Worm (Caenorhabditis elegans) whole organism, late embryonic: ENCODE data around the gene srd-58.
A peak's percentile ranks its signal among the peaks of the same experiment; 100 is the strongest.

ENCODE experiments used
- C08G9.2 ChIP-seq: sonication (generic microtip); optimal IDR thresholded peaks from 2 replicates; lab custom pipeline; 2016; ENCODE audit warnings: mild to moderate bottlenecking, missing genetic modification characterization, moderate library complexity, missing compliant biosample characterization
- C38D4.7 ChIP-seq: fragments of 200-800 bp; sonication (Bioruptor generic); optimal IDR thresholded peaks from 2 replicates; lab custom pipeline; 2018; ENCODE audit warnings: mild to moderate bottlenecking, missing genetic modification characterization, moderate library complexity, missing compliant biosample characterization
- K09A11.1 ChIP-seq: sonication (generic microtip); optimal IDR thresholded peaks from 2 replicates; lab custom pipeline; 2017; ENCODE audit warnings: antibody characterized with exemption, mild to moderate bottlenecking, missing genetic modification characterization, missing compliant biosample characterization; ENCODE audit not compliant: insufficient read depth
- T23F11.4 ChIP-seq: fragments of 200-800 bp; sonication (Bioruptor generic); optimal IDR thresholded peaks from 2 replicates; lab custom pipeline; 2018; ENCODE audit warnings: mild to moderate bottlenecking, missing genetic modification characterization, missing compliant biosample characterization
- ahr-1 ChIP-seq: sonication (generic microtip); optimal IDR thresholded peaks from 2 replicates; lab custom pipeline; 2016; ENCODE audit warnings: missing genetic modification characterization, missing compliant biosample characterization
- ama-1 ChIP-seq: fragments of 150-350 bp; optimal IDR thresholded peaks from 2 replicates; lab custom pipeline; 2014
- ceh-18 ChIP-seq: sonication (generic microtip); optimal IDR thresholded peaks from 2 replicates; lab custom pipeline; 2016; ENCODE audit warnings: missing genetic modification characterization, missing compliant biosample characterization
- ceh-22 ChIP-seq: sonication (generic microtip); optimal IDR thresholded peaks from 2 replicates; lab custom pipeline; 2017; ENCODE audit warnings: missing biosample characterization, missing genetic modification characterization
- ceh-24 ChIP-seq: sonication (generic microtip); optimal IDR thresholded peaks from 2 replicates; lab custom pipeline; 2016; ENCODE audit warnings: mild to moderate bottlenecking, missing genetic modification characterization, missing compliant biosample characterization
- ceh-30 ChIP-seq: fragments of 150-350 bp; optimal IDR thresholded peaks from 2 replicates; lab custom pipeline; 2014; ENCODE audit warnings: missing biosample characterization, missing genetic modification characterization
- ceh-31 ChIP-seq: sonication (generic microtip); optimal IDR thresholded peaks from 2 replicates; lab custom pipeline; 2016; ENCODE audit warnings: missing genetic modification characterization, missing compliant biosample characterization
- ceh-34 ChIP-seq: sonication (generic microtip); optimal IDR thresholded peaks from 2 replicates; lab custom pipeline; 2016; ENCODE audit warnings: mild to moderate bottlenecking, missing genetic modification characterization, missing compliant biosample characterization
- ceh-45 ChIP-seq: fragments of 200-800 bp; sonication (Bioruptor generic); IDR thresholded peaks from 2 replicates; pipeline ENCODE4 v1.3.6; 2022; ENCODE audit warnings: missing genetic modification reagents, missing genetic modification characterization, missing compliant biosample characterization
- ceh-48 ChIP-seq: sonication (generic microtip); optimal IDR thresholded peaks from 2 replicates; lab custom pipeline; 2016; ENCODE audit warnings: missing genetic modification characterization, inconsistent platforms, missing compliant biosample characterization
- ceh-6 ChIP-seq: fragments of 200-800 bp; sonication (Bioruptor generic); optimal IDR thresholded peaks from 2 replicates; lab custom pipeline; 2018; ENCODE audit warnings: mild to moderate bottlenecking, missing genetic modification characterization, missing compliant biosample characterization
- ceh-9 ChIP-seq: sonication (generic microtip); optimal IDR thresholded peaks from 2 replicates; lab custom pipeline; 2016; ENCODE audit warnings: mild to moderate bottlenecking, missing genetic modification characterization, inconsistent platforms, missing compliant biosample characterization
- che-1 ChIP-seq: sonication (generic microtip); optimal IDR thresholded peaks from 2 replicates; lab custom pipeline; 2016; ENCODE audit warnings: mild to moderate bottlenecking, missing genetic modification characterization, missing compliant biosample characterization
- dve-1 ChIP-seq: sonication (generic microtip); optimal IDR thresholded peaks from 2 replicates; lab custom pipeline; 2017; ENCODE audit warnings: antibody characterized with exemption, mild to moderate bottlenecking, missing genetic modification characterization, missing compliant biosample characterization
- elt-2 ChIP-seq: sonication (generic microtip); optimal IDR thresholded peaks from 2 replicates; lab custom pipeline; 2016; ENCODE audit warnings: missing genetic modification reagents, missing genetic modification characterization, missing compliant biosample characterization
- elt-4 ChIP-seq: sonication (generic microtip); optimal IDR thresholded peaks from 2 replicates; lab custom pipeline; 2016; ENCODE audit warnings: missing genetic modification characterization, missing compliant biosample characterization
- ets-4 ChIP-seq: sonication (generic microtip); optimal IDR thresholded peaks from 2 replicates; lab custom pipeline; 2016; ENCODE audit warnings: missing genetic modification characterization, missing compliant biosample characterization
- eyg-1 ChIP-seq: sonication (generic microtip); optimal IDR thresholded peaks from 2 replicates; lab custom pipeline; 2016; ENCODE audit warnings: missing genotype, missing genetic modification characterization, missing compliant biosample characterization
- fax-1 ChIP-seq: sonication (generic microtip); optimal IDR thresholded peaks from 2 replicates; lab custom pipeline; 2016; ENCODE audit warnings: missing genotype, missing genetic modification characterization, missing compliant biosample characterization
- fkh-10 ChIP-seq: fragments of 150-350 bp; optimal IDR thresholded peaks from 2 replicates; lab custom pipeline; 2014; ENCODE audit warnings: missing biosample characterization, missing genetic modification reagents, missing genetic modification characterization
- fkh-6 ChIP-seq: sonication (generic microtip); optimal IDR thresholded peaks from 2 replicates; lab custom pipeline; 2016; ENCODE audit warnings: missing genetic modification characterization, missing compliant biosample characterization
- gmeb-2 ChIP-seq: sonication (generic microtip); optimal IDR thresholded peaks from 2 replicates; lab custom pipeline; 2016; ENCODE audit warnings: missing genetic modification characterization, inconsistent platforms, missing compliant biosample characterization
- hlh-13 ChIP-seq: fragments of 200-800 bp; sonication (Bioruptor generic); optimal IDR thresholded peaks from 2 replicates; lab custom pipeline; 2018; ENCODE audit warnings: mild to moderate bottlenecking, missing genetic modification characterization, missing compliant biosample characterization
- lim-6 ChIP-seq: sonication (generic microtip); optimal IDR thresholded peaks from 2 replicates; lab custom pipeline; 2016; ENCODE audit warnings: missing genetic modification characterization, missing compliant biosample characterization
- mec-3 ChIP-seq: sonication (generic microtip); optimal IDR thresholded peaks from 2 replicates; lab custom pipeline; 2016; ENCODE audit warnings: borderline replicate concordance, missing genetic modification characterization, missing compliant biosample characterization
- nfya-1 ChIP-seq: sonication (generic microtip); optimal IDR thresholded peaks from 2 replicates; lab custom pipeline; 2017; ENCODE audit warnings: missing genetic modification characterization, mild to moderate bottlenecking, missing compliant biosample characterization, antibody characterized with exemption, moderate library complexity
- nhr-11 ChIP-seq: fragments of 150-350 bp; optimal IDR thresholded peaks from 2 replicates; lab custom pipeline; 2014; ENCODE audit warnings: missing biosample characterization, missing genetic modification characterization
- nhr-232 ChIP-seq: sonication (generic microtip); optimal IDR thresholded peaks from 2 replicates; lab custom pipeline; 2016; ENCODE audit warnings: missing genetic modification characterization, missing compliant biosample characterization
- npax-4 ChIP-seq: sonication (generic microtip); optimal IDR thresholded peaks from 2 replicates; lab custom pipeline; 2016; ENCODE audit warnings: missing genetic modification characterization, missing compliant biosample characterization
- odd-2 ChIP-seq: sonication (generic microtip); optimal IDR thresholded peaks from 2 replicates; lab custom pipeline; 2017; ENCODE audit warnings: antibody characterized with exemption, mild to moderate bottlenecking, missing genetic modification characterization, missing compliant biosample characterization
- pag-3 ChIP-seq: sonication (generic microtip); optimal IDR thresholded peaks from 2 replicates; lab custom pipeline; 2016; ENCODE audit warnings: missing compliant biosample characterization, missing genetic modification characterization, borderline replicate concordance
- pat-9 ChIP-seq: fragments of 200-800 bp; sonication (Bioruptor generic); optimal IDR thresholded peaks from 2 replicates; lab custom pipeline; 2018; ENCODE audit warnings: mild to moderate bottlenecking, missing genetic modification characterization, moderate library complexity, missing compliant biosample characterization
- pax-1 ChIP-seq: fragments of 150-350 bp; optimal IDR thresholded peaks from 2 replicates; lab custom pipeline; 2014; ENCODE audit warnings: missing biosample characterization, missing genetic modification characterization
- pha-2 ChIP-seq: sonication (generic microtip); optimal IDR thresholded peaks from 2 replicates; lab custom pipeline; 2017; ENCODE audit warnings: mild to moderate bottlenecking, missing genetic modification characterization, missing compliant biosample characterization
- pha-4 ChIP-seq: fragments of 150-350 bp; optimal IDR thresholded peaks from 2 replicates; lab custom pipeline; 2018; ENCODE audit warnings: missing biosample characterization, missing genetic modification reagents, missing genetic modification characterization
- pqm-1 ChIP-seq: sonication (generic microtip); optimal IDR thresholded peaks from 2 replicates; lab custom pipeline; 2016; ENCODE audit warnings: missing genetic modification characterization, missing compliant biosample characterization
- pros-1 ChIP-seq: fragments of 150-350 bp; optimal IDR thresholded peaks from 2 replicates; lab custom pipeline; 2014; ENCODE audit warnings: missing biosample characterization, missing genetic modification reagents, missing genetic modification characterization
- ref-2 ChIP-seq: sonication (generic microtip); optimal IDR thresholded peaks from 2 replicates; lab custom pipeline; 2016; ENCODE audit warnings: missing genetic modification characterization, missing compliant biosample characterization
- rnt-1 ChIP-seq: sonication (generic microtip); optimal IDR thresholded peaks from 2 replicates; lab custom pipeline; 2016; ENCODE audit warnings: missing genetic modification characterization, missing compliant biosample characterization
- sox-2 ChIP-seq: fragments of 200-800 bp; sonication (Bioruptor generic); IDR thresholded peaks from 2 replicates; pipeline ENCODE4 v1.3.6; 2022; ENCODE audit warnings: missing genetic modification reagents, missing genetic modification characterization, missing compliant biosample characterization
- syd-9 ChIP-seq: sonication (generic microtip); optimal IDR thresholded peaks from 2 replicates; lab custom pipeline; 2016; ENCODE audit warnings: mild to moderate bottlenecking, missing genetic modification characterization, moderate library complexity, missing compliant biosample characterization
- tbx-2 ChIP-seq: sonication (generic microtip); optimal IDR thresholded peaks from 2 replicates; lab custom pipeline; 2016; ENCODE audit warnings: missing genetic modification characterization, missing compliant biosample characterization
- tbx-7 ChIP-seq: sonication (generic microtip); optimal IDR thresholded peaks from 2 replicates; lab custom pipeline; 2016; ENCODE audit warnings: missing genotype, missing genetic modification characterization, missing compliant biosample characterization
- unc-55 ChIP-seq: sonication (generic microtip); optimal IDR thresholded peaks from 2 replicates; lab custom pipeline; 2017; ENCODE audit warnings: missing biosample characterization, missing genetic modification reagents, missing genetic modification characterization
- unc-86 ChIP-seq: sonication (generic microtip); optimal IDR thresholded peaks from 2 replicates; lab custom pipeline; 2016; ENCODE audit warnings: missing genetic modification characterization, missing compliant biosample characterization
- zip-5 ChIP-seq: sonication (generic microtip); optimal IDR thresholded peaks from 2 replicates; lab custom pipeline; 2016; ENCODE audit warnings: missing genetic modification characterization, missing compliant biosample characterization

The srd-58 gene

DNA sequence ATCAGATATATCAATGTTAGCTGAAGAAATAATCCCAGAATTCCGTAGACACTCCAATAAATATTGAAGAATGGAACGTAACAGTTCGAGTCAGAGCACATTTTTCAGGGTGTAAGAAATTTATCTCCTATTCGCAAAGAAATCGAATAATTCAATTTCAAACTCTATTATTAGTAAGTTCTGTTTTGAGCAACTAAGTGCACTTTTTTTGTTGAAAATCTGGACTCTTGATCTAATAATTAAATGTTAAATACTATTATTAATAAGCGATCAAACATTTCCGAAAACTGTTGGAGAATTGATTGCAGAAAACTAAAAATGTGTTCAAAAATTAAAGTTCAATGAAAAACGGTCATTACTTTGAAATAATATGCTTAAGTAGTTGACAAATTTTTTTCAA, 1.7 kb downstream of the srd-58 start, which contains the start of gene srd-56:
Gene srd-56, minus strand, starts transcription at position 101 of the 400 bp plus-strand sequence.
- TF ChIP-seq pros-1 (tag; lab: Kevin White, UChicago) = no peak
- TF ChIP-seq ets-4 = no peak
- no peak for TF ChIP-seq pat-9
- TF ChIP-seq fax-1 = no peak
- TF ChIP-seq ceh-31 = no peak
- TF ChIP-seq nfya-1 = no peak
- no peak for TF ChIP-seq ceh-6 (GFP tag; lab: Kevin White, UChicago)
- TF ChIP-seq K09A11.1 (tag; lab: Kevin White, UChicago) = no peak
- TF ChIP-seq zip-5 = no peak
- TF ChIP-seq nhr-11 (tag; lab: Kevin White, UChicago) = no peak
- TF ChIP-seq ceh-9 (tag; lab: Kevin White, UChicago) = no peak
- TF ChIP-seq tbx-7 (tag; lab: Kevin White, UChicago) = no peak
- no peak for TF ChIP-seq ceh-24 (tag; lab: Kevin White, UChicago)
- no peak for TF ChIP-seq T23F11.4 (GFP tag; lab: Kevin White, UChicago)
- no peak for TF ChIP-seq ceh-45 (GFP tag; lab: Robert Waterston, UW)
- TF ChIP-seq nhr-232 (tag; lab: Kevin White, UChicago) = no peak
- TF ChIP-seq ceh-34 (tag; lab: Kevin White, UChicago) = no peak
- TF ChIP-seq, all 69 proteins: peak for 0

DNA sequence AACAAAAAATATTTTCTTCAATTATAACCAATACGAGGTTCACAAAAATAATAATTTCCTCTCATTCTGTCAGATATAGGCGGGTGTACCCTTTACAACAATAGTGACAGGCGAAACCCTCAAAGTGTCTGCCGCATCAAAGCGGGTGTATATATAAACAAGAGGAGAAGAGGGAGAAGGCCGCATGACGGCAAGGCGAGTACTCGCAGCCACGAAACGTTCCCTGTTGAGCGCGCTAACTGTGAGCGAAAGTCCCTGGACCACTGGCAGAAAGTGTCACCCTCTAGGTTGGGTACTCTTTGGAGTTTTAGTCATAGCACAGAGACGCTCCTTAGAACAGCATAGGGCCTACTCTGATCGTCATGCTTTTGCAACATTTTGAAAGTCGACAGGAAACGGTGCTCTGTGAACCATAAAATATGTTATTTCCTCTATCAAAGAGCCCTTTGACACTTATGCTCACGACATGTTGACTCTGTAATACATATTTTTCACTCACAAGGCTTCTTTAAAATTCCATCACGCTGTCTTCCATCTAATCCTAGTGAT, 4.7 kb downstream of the srd-58 start, which contains the start of gene pcrg-1:
Gene pcrg-1, plus strand, starts transcription at position 499 of the 549 bp plus-strand sequence.
- TF ChIP-seq C38D4.7 = peak; percentile 87
- TF ChIP-seq ahr-1 (tag; lab: Kevin White, UChicago) = peak; percentile 83
- TF ChIP-seq gmeb-2 = peak; percentile 78
- TF ChIP-seq nhr-232 (tag; lab: Kevin White, UChicago) = peak; percentile 73
- no peak for TF ChIP-seq ama-1 (lab: Kevin White, UChicago)
- TF ChIP-seq dve-1 (tag; lab: Kevin White, UChicago) = peak; percentile 88
- TF ChIP-seq fax-1 = peak; percentile 75
- TF ChIP-seq fkh-6 (tag; lab: Kevin White, UChicago) = peak; percentile 86
- TF ChIP-seq elt-2 (tag; lab: Kevin White, UChicago) = peak; percentile 90
- TF ChIP-seq tbx-2 = peak; percentile 85
- peak; percentile 90 for TF ChIP-seq lim-6 (tag; lab: Kevin White, UChicago)
- peak; percentile 74 for TF ChIP-seq ceh-48 (tag; lab: Kevin White, UChicago)
- TF ChIP-seq K09A11.1 (tag; lab: Kevin White, UChicago) = peak; percentile 43
- TF ChIP-seq nhr-11 (tag; lab: Kevin White, UChicago) = no peak
- peak; percentile 45 for TF ChIP-seq zip-5
- TF ChIP-seq ceh-30 (tag; lab: Kevin White, UChicago) = no peak
- peak; percentile 45 for TF ChIP-seq nfya-1
- TF ChIP-seq syd-9 = peak; percentile 74
- TF ChIP-seq pha-2 = peak; percentile 78
- peak; percentile 86 for TF ChIP-seq ceh-6 (GFP tag; lab: Kevin White, UChicago)
- TF ChIP-seq pax-1 = no peak
- no peak for TF ChIP-seq ceh-22 (tag; lab: Kevin White, UChicago)
- no peak for TF ChIP-seq elt-4 (tag; lab: Kevin White, UChicago)
- peak; percentile 75 for TF ChIP-seq unc-86 (tag; lab: Kevin White, UChicago)
- TF ChIP-seq unc-55 (GFP tag; lab: Kevin White, UChicago) = no peak
- peak; percentile 80 for TF ChIP-seq eyg-1
- TF ChIP-seq che-1 (tag; lab: Kevin White, UChicago) = peak; percentile 91
- peak; percentile 76 for TF ChIP-seq ceh-18 (tag; lab: Kevin White, UChicago)
- TF ChIP-seq ceh-9 (tag; lab: Kevin White, UChicago) = peak; percentile 72
- peak; percentile 92 for TF ChIP-seq hlh-13
- TF ChIP-seq pqm-1 (tag; lab: Kevin White, UChicago) = peak; percentile 61
- TF ChIP-seq odd-2 (tag; lab: Kevin White, UChicago) = no peak
- peak; percentile 77 for TF ChIP-seq ref-2 (tag; lab: Kevin White, UChicago)
- peak; percentile 87 for TF ChIP-seq sox-2 (GFP tag; lab: Robert Waterston, UW)
- TF ChIP-seq C08G9.2 = peak; percentile 76
- peak; percentile 87 for TF ChIP-seq rnt-1 (tag; lab: Kevin White, UChicago)
- peak; percentile 84 for TF ChIP-seq npax-4 (tag; lab: Kevin White, UChicago)
- peak; percentile 39 for TF ChIP-seq mec-3 (tag; lab: Kevin White, UChicago)
- TF ChIP-seq pag-3 (tag; lab: Kevin White, UChicago) = peak; percentile 8
- no peak for TF ChIP-seq pha-4 (tag; lab: Kevin White, UChicago)
- no peak for TF ChIP-seq fkh-10
